Worm (Caenorhabditis elegans) whole organism, late embryonic: ENCODE data around the gene elo-6.

Experiments
- C38D4.7 ChIP-seq: fragments of 200-800 bp; sonication (Bioruptor generic); optimal IDR thresholded peaks from 2 replicates; lab custom pipeline; 2018; ENCODE audit warnings: mild to moderate bottlenecking, missing genetic modification characterization, moderate library complexity, missing compliant biosample characterization
- F13H6.1 ChIP-seq: sonication (generic microtip); optimal IDR thresholded peaks from 2 replicates; lab custom pipeline; 2016; ENCODE audit warnings: missing genetic modification characterization, missing compliant biosample characterization
- ceh-14 ChIP-seq: sonication (generic microtip); optimal IDR thresholded peaks from 2 replicates; lab custom pipeline; 2016; ENCODE audit warnings: missing genotype, missing genetic modification characterization, missing compliant biosample characterization
- ceh-48 ChIP-seq: sonication (generic microtip); optimal IDR thresholded peaks from 2 replicates; lab custom pipeline; 2016; ENCODE audit warnings: missing genetic modification characterization, inconsistent platforms, missing compliant biosample characterization
- dmd-4 ChIP-seq: sonication (generic microtip); optimal IDR thresholded peaks from 2 replicates; lab custom pipeline; 2016; ENCODE audit warnings: borderline replicate concordance, missing genetic modification characterization, missing compliant biosample characterization
- eyg-1 ChIP-seq: sonication (generic microtip); optimal IDR thresholded peaks from 2 replicates; lab custom pipeline; 2016; ENCODE audit warnings: missing genotype, missing genetic modification characterization, missing compliant biosample characterization
- hlh-30 ChIP-seq: sonication (generic microtip); optimal IDR thresholded peaks from 2 replicates; lab custom pipeline; 2017; ENCODE audit warnings: antibody characterized with exemption, missing genetic modification characterization, missing compliant biosample characterization; ENCODE audit not compliant: insufficient read depth
- hlh-8 ChIP-seq: sonication (generic microtip); optimal IDR thresholded peaks from 2 replicates; lab custom pipeline; 2016; ENCODE audit warnings: missing genotype, missing genetic modification characterization, missing compliant biosample characterization
- pax-1 ChIP-seq: fragments of 150-350 bp; optimal IDR thresholded peaks from 2 replicates; lab custom pipeline; 2014; ENCODE audit warnings: missing biosample characterization, missing genetic modification characterization
- pha-2 ChIP-seq: sonication (generic microtip); optimal IDR thresholded peaks from 2 replicates; lab custom pipeline; 2017; ENCODE audit warnings: mild to moderate bottlenecking, missing genetic modification characterization, missing compliant biosample characterization
- pqm-1 ChIP-seq: sonication (generic microtip); optimal IDR thresholded peaks from 2 replicates; lab custom pipeline; 2016; ENCODE audit warnings: missing genetic modification characterization, missing compliant biosample characterization
- tbx-2 ChIP-seq: sonication (generic microtip); optimal IDR thresholded peaks from 2 replicates; lab custom pipeline; 2016; ENCODE audit warnings: missing genetic modification characterization, missing compliant biosample characterization
- ztf-16 ChIP-seq: sonication (generic microtip); optimal IDR thresholded peaks from 2 replicates; lab custom pipeline; 2017; ENCODE audit warnings: missing genetic modification characterization, missing compliant biosample characterization

DNA sequence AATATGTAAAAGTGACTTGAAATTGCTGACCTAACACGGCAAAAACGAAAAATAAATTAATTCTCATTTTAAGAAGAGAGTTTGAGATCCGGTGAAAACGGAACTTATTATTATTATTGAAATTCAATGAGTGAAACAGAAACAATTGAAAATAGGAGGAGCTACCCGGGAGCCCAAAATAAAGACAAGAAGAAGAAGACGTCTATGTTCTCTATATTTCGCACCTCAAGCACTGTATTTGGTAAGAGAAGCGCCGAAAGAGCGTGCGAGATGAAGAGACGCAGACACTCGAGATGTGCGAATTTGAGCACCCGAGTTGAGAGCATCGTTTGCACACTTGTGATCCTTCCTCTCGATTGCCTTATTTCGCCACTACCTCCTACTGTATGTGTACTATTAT is 27.3 kb upstream of the elo-6 start, which contains the start of gene spp-7:
- TF ChIP-seq tbx-2 (tag; lab: Kevin White, UChicago) (no peak), hlh-30 (tag; lab: Kevin White, UChicago) (no peak), C38D4.7 (no peak), eyg-1 (tag; lab: Kevin White, UChicago) (no peak), hlh-8 (tag; lab: Kevin White, UChicago) (no peak), ceh-14 (tag; lab: Kevin White, UChicago) (no peak), F13H6.1 (tag; lab: Kevin White, UChicago) (no peak), pax-1 (tag; lab: Kevin White, UChicago) (no peak), pha-2 (tag; lab: Kevin White, UChicago) (no peak), ztf-16 (tag; lab: Kevin White, UChicago) (no peak), dmd-4 (tag; lab: Kevin White, UChicago) (no peak), ceh-48 (no peak), pqm-1 (no peak)
